Fruit fly (Drosophila melanogaster) whole organism, embryonic: ENCODE data around the gene tub.

Experiments used
- Antp ChIP-seq: fragments of 200-800 bp; sonication (Bioruptor generic); optimal IDR thresholded peaks from 3 replicates; lab custom pipeline; 2016; ENCODE audit warnings: missing biosample characterization, missing genetic modification characterization
- CG10274 ChIP-seq: fragments of 200-800 bp; sonication (Bioruptor generic); optimal IDR thresholded peaks from 3 replicates; lab custom pipeline; 2017; ENCODE audit warnings: missing biosample characterization, mild to moderate bottlenecking, missing genetic modification characterization
- CG10366 ChIP-seq: fragments of 200-800 bp; sonication (Bioruptor generic); IDR thresholded peaks from 2 replicates; pipeline ENCODE4 v1.3.6; 2022; ENCODE audit warnings: missing biosample characterization, missing genetic modification characterization
- CG11723 ChIP-seq: fragments of 200-800 bp; sonication (Bioruptor generic); optimal IDR thresholded peaks from 2 replicates; lab custom pipeline; 2017; ENCODE audit warnings: missing biosample characterization, mild to moderate bottlenecking, missing genetic modification characterization
- CG12071 ChIP-seq: fragments of 200-800 bp; sonication (Bioruptor generic); optimal IDR thresholded peaks from 3 replicates; lab custom pipeline; 2018; ENCODE audit warnings: missing biosample characterization, mild to moderate bottlenecking, missing genetic modification characterization
- CG13296 ChIP-seq: fragments of 200-800 bp; sonication (Bioruptor generic); optimal IDR thresholded peaks from 3 replicates; lab custom pipeline; 2018; ENCODE audit warnings: missing biosample characterization, mild to moderate bottlenecking, missing genetic modification characterization
- CG17186 ChIP-seq: fragments of 200-800 bp; sonication (Bioruptor generic); optimal IDR thresholded peaks from 3 replicates; lab custom pipeline; 2017; ENCODE audit warnings: missing biosample characterization, missing genetic modification reagents, missing genetic modification characterization
- CG17568 ChIP-seq: fragments of 200-800 bp; sonication (Bioruptor generic); optimal IDR thresholded peaks from 2 replicates; lab custom pipeline; 2018; ENCODE audit warnings: missing biosample characterization, mild to moderate bottlenecking, missing genetic modification characterization, moderate library complexity
- CG17829 ChIP-seq: fragments of 200-800 bp; optimal IDR thresholded peaks from 2 replicates; lab custom pipeline; 2019; ENCODE audit warnings: missing biosample characterization, mild to moderate bottlenecking, missing genetic modification characterization, moderate library complexity
- CG17912 ChIP-seq: fragments of 200-800 bp; sonication (Bioruptor generic); optimal IDR thresholded peaks from 2 replicates; lab custom pipeline; 2018; ENCODE audit warnings: missing biosample characterization, mild to moderate bottlenecking, missing genetic modification characterization
- CG18476 ChIP-seq: fragments of 200-800 bp; sonication (Bioruptor generic); optimal IDR thresholded peaks from 2 replicates; lab custom pipeline; 2016; ENCODE audit warnings: missing biosample characterization, mild to moderate bottlenecking, missing genetic modification characterization
- CG2199 ChIP-seq: fragments of 200-800 bp; sonication (Bioruptor generic); IDR thresholded peaks from 3 replicates; pipeline ENCODE4 v1.3.6; 2022; ENCODE audit warnings: missing biosample characterization, missing genetic modification characterization
- CG31224 ChIP-seq: fragments of 200-800 bp; sonication (Bioruptor generic); IDR thresholded peaks from 2 replicates; pipeline ENCODE4 v1.3.6; 2022; ENCODE audit warnings: missing biosample characterization, missing genetic modification characterization
- CG31441 ChIP-seq: fragments of 200-800 bp; sonication (Bioruptor generic); IDR thresholded peaks from 2 replicates; pipeline ENCODE4 v1.3.6; 2022; ENCODE audit warnings: missing biosample characterization, missing genetic modification characterization
- CG33557 ChIP-seq: fragments of 200-800 bp; sonication (Bioruptor generic); optimal IDR thresholded peaks from 2 replicates; lab custom pipeline; 2019; ENCODE audit warnings: missing biosample characterization, mild to moderate bottlenecking, missing genetic modification characterization, moderate library complexity
- CG34224 ChIP-seq: fragments of 200-800 bp; sonication (Bioruptor generic); IDR thresholded peaks from 3 replicates; pipeline ENCODE4 v1.3.6; 2022; ENCODE audit warnings: missing biosample characterization, missing genetic modification characterization; ENCODE audit not compliant: partially characterized antibody
- CG34422 ChIP-seq: fragments of 200-800 bp; sonication (Bioruptor generic); IDR thresholded peaks from 3 replicates; pipeline ENCODE4 v1.3.6; 2022; ENCODE audit warnings: missing biosample characterization, missing genetic modification characterization
- CG3838 ChIP-seq: fragments of 200-800 bp; sonication (Bioruptor generic); optimal IDR thresholded peaks from 3 replicates; lab custom pipeline; 2016; ENCODE audit warnings: missing biosample characterization, missing genetic modification characterization
- CG4707 ChIP-seq: fragments of 200-800 bp; sonication (Bioruptor generic); optimal IDR thresholded peaks from 2 replicates; lab custom pipeline; 2018; ENCODE audit warnings: missing biosample characterization, mild to moderate bottlenecking, missing genetic modification characterization, moderate library complexity
- CG6254 ChIP-seq: fragments of 200-800 bp; sonication (Bioruptor generic); optimal IDR thresholded peaks from 3 replicates; lab custom pipeline; 2017; ENCODE audit warnings: mild to moderate bottlenecking, missing biosample characterization, missing genetic modification reagents, missing genetic modification characterization
- CG7271 ChIP-seq: fragments of 200-800 bp; sonication (Bioruptor generic); optimal IDR thresholded peaks from 2 replicates; lab custom pipeline; 2018; ENCODE audit warnings: missing biosample characterization, mild to moderate bottlenecking, missing genetic modification characterization, moderate library complexity
- CG7372 ChIP-seq: fragments of 200-800 bp; sonication (Bioruptor generic); IDR thresholded peaks from 2 replicates; pipeline ENCODE4 v1.3.6; 2022; ENCODE audit warnings: missing biosample characterization, missing genetic modification characterization
- CG8359 ChIP-seq: fragments of 200-800 bp; sonication (Bioruptor generic); optimal IDR thresholded peaks from 2 replicates; lab custom pipeline; 2017; ENCODE audit warnings: missing biosample characterization, mild to moderate bottlenecking, missing genetic modification characterization, borderline replicate concordance
- CTCF ChIP-seq: fragments of 200-800 bp; sonication (Bioruptor generic); optimal IDR thresholded peaks from 2 replicates; lab custom pipeline; 2017; ENCODE audit warnings: missing biosample characterization, mild to moderate bottlenecking, missing genetic modification characterization, moderate library complexity
- CkIIα-i1 ChIP-seq: fragments of 200-800 bp; sonication (Bioruptor generic); IDR thresholded peaks from 2 replicates; pipeline ENCODE4 v1.3.6; 2022; ENCODE audit warnings: missing biosample characterization, missing genetic modification characterization
- D19A ChIP-seq: fragments of 200-800 bp; optimal IDR thresholded peaks from 3 replicates; lab custom pipeline; 2019; ENCODE audit warnings: missing biosample characterization, mild to moderate bottlenecking, missing genetic modification characterization, moderate library complexity
- E2f2 ChIP-seq: fragments of 200-800 bp; sonication (Bioruptor generic); IDR thresholded peaks from 2 replicates; pipeline ENCODE4 v1.3.6; 2022; ENCODE audit warnings: missing biosample characterization, missing genetic modification characterization
- Fer2 ChIP-seq: fragments of 200-800 bp; sonication (Bioruptor generic); optimal IDR thresholded peaks from 2 replicates; lab custom pipeline; 2018; ENCODE audit warnings: missing biosample characterization, mild to moderate bottlenecking, missing genetic modification characterization, moderate library complexity
- Hr51 ChIP-seq, 2 experiments: fragments of 200-800 bp; sonication (Bioruptor generic); optimal IDR thresholded peaks; 2 replicates in 1 of 2; 3 replicates in 1 of 2; lab custom pipeline; 2016 to 2018; ENCODE audit warnings: missing biosample characterization in 2 of 2, missing genetic modification characterization in 2 of 2, mild to moderate bottlenecking in 1 of 2, moderate library complexity in 1 of 2
- Mrtf ChIP-seq: fragments of 200-800 bp; sonication (Bioruptor generic); IDR thresholded peaks from 3 replicates; pipeline ENCODE4 v1.3.6; 2022; ENCODE audit warnings: missing biosample characterization, missing genetic modification characterization
- Myb ChIP-seq: fragments of 200-800 bp; sonication (Bioruptor generic); optimal IDR thresholded peaks from 2 replicates; lab custom pipeline; 2016; ENCODE audit warnings: missing biosample characterization, missing genetic modification characterization
- Nf-YB ChIP-seq: fragments of 200-800 bp; sonication (Bioruptor generic); optimal IDR thresholded peaks from 3 replicates; lab custom pipeline; 2019; ENCODE audit warnings: missing biosample characterization, mild to moderate bottlenecking, missing genetic modification characterization, moderate library complexity
- Sin3A ChIP-seq: fragments of >200 bp; optimal IDR thresholded peaks from 2 replicates; lab custom pipeline; 2018
- crol ChIP-seq: fragments of 200-800 bp; sonication (Bioruptor generic); IDR thresholded peaks from 2 replicates; pipeline ENCODE4 v1.3.6; 2022; ENCODE audit warnings: missing biosample characterization, missing genetic modification characterization
- cwo ChIP-seq: fragments of 200-800 bp; sonication (Bioruptor generic); optimal IDR thresholded peaks from 3 replicates; lab custom pipeline; 2017; ENCODE audit warnings: missing biosample characterization, missing genetic modification characterization, mild to moderate bottlenecking, moderate library complexity, missing genetic modification reagents
- esg ChIP-seq: fragments of 200-800 bp; sonication (Bioruptor generic); conservative IDR thresholded peaks from 2 replicates; pipeline ENCODE4 v1.3.6; 2022; ENCODE audit warnings: missing biosample characterization, missing genetic modification characterization
- ftz-f1 ChIP-seq: fragments of 200-800 bp; sonication (Bioruptor generic); optimal IDR thresholded peaks from 2 replicates; lab custom pipeline; 2016; ENCODE audit warnings: missing biosample characterization, missing genetic modification characterization
- gfzf ChIP-seq: fragments of 200-800 bp; sonication (Bioruptor generic); optimal IDR thresholded peaks from 2 replicates; lab custom pipeline; 2016; ENCODE audit warnings: missing biosample characterization, mild to moderate bottlenecking, missing genetic modification characterization, moderate library complexity
- hb ChIP-seq: fragments of 200-800 bp; sonication (Bioruptor generic); IDR thresholded peaks from 3 replicates; pipeline ENCODE4 v1.3.6; 2022; ENCODE audit warnings: missing biosample characterization, missing genetic modification characterization; ENCODE audit not compliant: partially characterized antibody
- kah ChIP-seq: fragments of 200-800 bp; sonication (Bioruptor generic); optimal IDR thresholded peaks from 2 replicates; lab custom pipeline; 2018; ENCODE audit warnings: missing biosample characterization, mild to moderate bottlenecking, missing genetic modification characterization
- knrl ChIP-seq: fragments of 200-800 bp; sonication (Bioruptor generic); IDR thresholded peaks from 3 replicates; pipeline ENCODE4 v1.3.6; 2022; ENCODE audit warnings: missing biosample characterization, missing genetic modification characterization; ENCODE audit not compliant: partially characterized antibody
- salm ChIP-seq: fragments of 200-800 bp; sonication (Bioruptor generic); optimal IDR thresholded peaks from 2 replicates; lab custom pipeline; 2018; ENCODE audit warnings: missing biosample characterization, mild to moderate bottlenecking, missing genetic modification characterization
- sd ChIP-seq: fragments of 200-800 bp; sonication (Bioruptor generic); optimal IDR thresholded peaks from 3 replicates; lab custom pipeline; 2018; ENCODE audit warnings: missing biosample characterization, mild to moderate bottlenecking, missing genetic modification characterization, moderate library complexity
- sna ChIP-seq: fragments of 200-800 bp; sonication (Bioruptor generic); IDR thresholded peaks from 2 replicates; pipeline ENCODE4 v1.3.6; 2022; ENCODE audit warnings: missing biosample characterization, missing genetic modification characterization; ENCODE audit not compliant: partially characterized antibody
- so ChIP-seq: fragments of 200-800 bp; sonication (Bioruptor generic); IDR thresholded peaks from 3 replicates; pipeline ENCODE4 v1.3.6; 2022; ENCODE audit warnings: missing biosample characterization, missing genetic modification characterization
- sr ChIP-seq: fragments of 200-800 bp; sonication (Bioruptor generic); IDR thresholded peaks from 3 replicates; pipeline ENCODE4 v1.3.6; 2022; ENCODE audit warnings: missing biosample characterization, missing genetic modification characterization
- tup ChIP-seq: fragments of 200-800 bp; sonication (Bioruptor generic); optimal IDR thresholded peaks from 2 replicates; lab custom pipeline; 2016; ENCODE audit warnings: missing biosample characterization, mild to moderate bottlenecking, missing genetic modification characterization, moderate library complexity
- wor ChIP-seq: fragments of 200-800 bp; sonication (Bioruptor generic); IDR thresholded peaks from 2 replicates; pipeline ENCODE4 v1.3.6; 2022; ENCODE audit warnings: missing biosample characterization, missing genetic modification characterization
- zfh1 ChIP-seq: fragments of 200-800 bp; sonication (Bioruptor generic); IDR thresholded peaks from 3 replicates; pipeline ENCODE4 v1.3.6; 2022; ENCODE audit warnings: missing biosample characterization, missing genetic modification characterization

Gene tub

DNA sequence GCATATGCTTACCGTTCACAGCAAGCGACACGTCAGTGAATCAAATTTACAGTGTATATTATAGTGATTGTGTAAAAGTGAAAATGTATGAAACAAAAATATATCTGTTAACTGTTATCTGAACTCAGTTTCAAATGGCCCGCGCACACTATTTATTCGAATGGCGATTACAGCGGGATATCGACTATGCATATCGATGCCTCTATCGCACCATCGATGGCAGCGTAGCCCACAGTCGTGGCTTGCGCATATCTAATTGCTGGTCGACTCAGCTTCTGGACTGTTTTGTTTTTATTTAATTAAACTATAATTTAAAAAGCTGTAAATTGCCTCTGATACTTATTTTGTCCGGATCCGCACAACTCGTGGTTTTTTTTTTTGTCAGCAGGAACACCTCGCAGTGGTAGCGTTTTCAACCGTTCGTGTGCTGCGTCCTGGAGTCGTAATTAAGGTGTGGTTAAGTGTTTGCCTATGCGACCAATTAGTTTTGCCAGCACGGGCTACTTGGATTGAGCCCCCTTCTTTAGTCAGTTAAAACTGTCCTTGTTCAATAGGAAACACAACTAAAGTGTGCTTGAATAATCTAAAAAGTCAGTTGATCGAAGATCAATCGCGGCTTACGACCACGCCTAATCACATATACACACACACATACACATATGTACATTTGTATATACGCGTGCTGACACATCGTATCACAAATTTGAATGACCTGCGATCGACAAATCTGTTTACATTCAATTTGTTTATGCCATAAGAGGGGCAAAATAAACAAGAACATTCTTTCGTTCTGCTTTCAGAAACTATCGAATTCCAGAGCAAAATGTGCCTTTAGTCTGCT lies 6.2 kb upstream of the tub start, which contains the start of gene Cont (continued):
- no peak for TF ChIP-seq CG17568 (GFP tag; lab: Kevin White, UChicago)
- no peak for TF ChIP-seq CTCF
- no peak for TF ChIP-seq Nf-YB (GFP tag; lab: Kevin White, UChicago)
- no peak for TF ChIP-seq Antp (GFP tag; lab: Kevin White, UChicago)
- TF ChIP-seq salm (tag; lab: Kevin White, UChicago), result no peak
- TF ChIP-seq CG34224 (GFP tag; lab: Robert Waterston, UW), result peak; percentile 93
- TF ChIP-seq D19A (tag; lab: Kevin White, UChicago), result no peak
- TF ChIP-seq CG17186 (GFP tag; lab: Kevin White, UChicago), result peak; percentile 26
- TF ChIP-seq CG8359 (GFP tag; lab: Kevin White, UChicago), result no peak
- peak; percentile 31 for TF ChIP-seq tup
- no peak for TF ChIP-seq zfh1 (GFP tag; lab: Robert Waterston, UW)
- peak; percentile 86 for TF ChIP-seq sna (GFP tag; lab: Robert Waterston, UW)
- TF ChIP-seq wor (GFP tag; lab: Robert Waterston, UW), result no peak
- TF ChIP-seq Hr51 (GFP tag; optimal IDR thresholded peaks at IDR 0.05; lab: Kevin White, UChicago), result peak in 1 of 2 experiments; percentile 38
- no peak for TF ChIP-seq CG3838 (GFP tag; lab: Kevin White, UChicago)
- no peak for TF ChIP-seq kah (GFP tag; lab: Kevin White, UChicago)
- peak; percentile 40 for TF ChIP-seq Sin3A (lab: Kevin White, UChicago)
- no peak for TF ChIP-seq CG31441 (GFP tag; lab: Robert Waterston, UW)
- no peak for TF ChIP-seq CG12071
- no peak for TF ChIP-seq cwo (GFP tag; lab: Kevin White, UChicago)
- no peak for TF ChIP-seq CG13296 (GFP tag; lab: Kevin White, UChicago)
- TF ChIP-seq Myb, result peak; percentile 30
- TF ChIP-seq CG18476 (GFP tag; lab: Kevin White, UChicago), result peak; percentile 9
- TF ChIP-seq Fer2 (tag; lab: Kevin White, UChicago), result no peak
- peak; percentile 94 for TF ChIP-seq hb (GFP tag; lab: Robert Waterston, UW)
- no peak for TF ChIP-seq CG7372 (GFP tag; lab: Robert Waterston, UW)
- peak; percentile 9 for TF ChIP-seq gfzf (GFP tag; lab: Kevin White, UChicago)
- TF ChIP-seq E2f2 (GFP tag; lab: Robert Waterston, UW), result peak; percentile 98
- TF ChIP-seq CG6254, result no peak
- TF ChIP-seq CG17912 (GFP tag; lab: Kevin White, UChicago), result no peak
- 0 out of 3 replicates have a peak, but pooled peaks have one; percentile 12 for TF ChIP-seq CG34422
- no peak for TF ChIP-seq CG10366
- no peak for TF ChIP-seq CG11723
- TF ChIP-seq CG4707 (GFP tag; lab: Kevin White, UChicago), result no peak
- TF ChIP-seq CG33557, result no peak
- 0 out of 3 replicates have a peak, but pooled peaks have one; percentile 67 for TF ChIP-seq CG2199 (GFP tag; lab: Robert Waterston, UW)
- no peak for TF ChIP-seq sr (GFP tag; lab: Robert Waterston, UW)
- no peak for TF ChIP-seq so (GFP tag; lab: Robert Waterston, UW)
- TF ChIP-seq CG7271 (tag; lab: Kevin White, UChicago), result no peak
- no peak for TF ChIP-seq CG10274 (GFP tag; lab: Kevin White, UChicago)
- TF ChIP-seq CG31224 (GFP tag; lab: Robert Waterston, UW), result no peak
- TF ChIP-seq Mrtf, result no peak
- TF ChIP-seq CkIIα-i1 (GFP tag; lab: Robert Waterston, UW), result no peak
- no peak for TF ChIP-seq ftz-f1 (GFP tag; lab: Kevin White, UChicago)
- TF ChIP-seq crol, result no peak
- TF ChIP-seq knrl (GFP tag; lab: Robert Waterston, UW), result peak; percentile 91
- no peak for TF ChIP-seq esg
- peak; percentile 24 for TF ChIP-seq CG17829 (tag; lab: Kevin White, UChicago)
- TF ChIP-seq sd (tag; lab: Kevin White, UChicago), result no peak
